Worm (Caenorhabditis elegans) whole organism, L2 larva: ENCODE results near the gene M03F4.4.

Source experiments
- C34F6.9 ChIP-seq: fragments of 150-350 bp; optimal IDR thresholded peaks from 2 replicates; lab custom pipeline; 2014; ENCODE audit warnings: missing biosample characterization, missing genetic modification characterization
- F13H6.1 ChIP-seq: sonication (generic microtip); optimal IDR thresholded peaks from 2 replicates; lab custom pipeline; 2016; ENCODE audit warnings: missing genetic modification characterization, missing compliant biosample characterization
- R02D3.7 ChIP-seq: fragments of 150-350 bp; optimal IDR thresholded peaks from 2 replicates; lab custom pipeline; 2014; ENCODE audit warnings: missing biosample characterization, missing genetic modification characterization
- Y55F3AM.14 ChIP-seq: fragments of 200-800 bp; sonication (Bioruptor generic); optimal IDR thresholded peaks from 2 replicates; lab custom pipeline; 2018; ENCODE audit warnings: mild to moderate bottlenecking, missing genetic modification characterization, missing compliant biosample characterization
- ZK546.5 ChIP-seq: sonication (generic microtip); optimal IDR thresholded peaks from 2 replicates; lab custom pipeline; 2017; ENCODE audit warnings: missing biosample characterization, missing genetic modification characterization
- alr-1 ChIP-seq: fragments of 150-350 bp; optimal IDR thresholded peaks from 2 replicates; lab custom pipeline; 2014; ENCODE audit warnings: missing biosample characterization, missing genetic modification characterization
- ama-1 ChIP-seq: fragments of 150-350 bp; optimal IDR thresholded peaks from 2 replicates; lab custom pipeline; 2018; ENCODE audit warnings: inconsistent platforms
- blmp-1 ChIP-seq: sonication (generic microtip); optimal IDR thresholded peaks from 2 replicates; lab custom pipeline; 2017; ENCODE audit warnings: missing genetic modification characterization, mild to moderate bottlenecking, missing compliant biosample characterization, antibody characterized with exemption, moderate library complexity; ENCODE audit not compliant: insufficient read depth
- ceh-16 ChIP-seq: fragments of 150-350 bp; optimal IDR thresholded peaks from 2 replicates; lab custom pipeline; 2014; ENCODE audit warnings: missing biosample characterization, missing genetic modification characterization
- egl-27 ChIP-seq: sonication (generic microtip); optimal IDR thresholded peaks from 3 replicates; lab custom pipeline; 2017; ENCODE audit warnings: missing biosample characterization, missing genetic modification reagents, missing genetic modification characterization
- elt-1 ChIP-seq: fragments of 150-350 bp; optimal IDR thresholded peaks from 2 replicates; lab custom pipeline; 2014; ENCODE audit warnings: missing biosample characterization, missing genetic modification characterization
- elt-3 ChIP-seq: sonication (generic microtip); optimal IDR thresholded peaks from 2 replicates; lab custom pipeline; 2017; ENCODE audit warnings: missing biosample characterization, missing genetic modification characterization
- fos-1 ChIP-seq: fragments of 150-350 bp; optimal IDR thresholded peaks from 2 replicates; lab custom pipeline; 2014; ENCODE audit warnings: missing biosample characterization, missing genetic modification characterization
- gmeb-1 ChIP-seq: fragments of 150-350 bp; optimal IDR thresholded peaks from 2 replicates; lab custom pipeline; 2014; ENCODE audit warnings: missing biosample characterization, missing genetic modification characterization
- lin-11 ChIP-seq: fragments of 150-350 bp; sonication (generic microtip); optimal IDR thresholded peaks from 2 replicates; lab custom pipeline; 2014; ENCODE audit warnings: missing biosample characterization, missing genetic modification characterization, inconsistent platforms, mixed read lengths
- lin-13 ChIP-seq: fragments of 150-350 bp; optimal IDR thresholded peaks from 2 replicates; lab custom pipeline; 2014; ENCODE audit warnings: missing biosample characterization, missing genetic modification reagents, missing genetic modification characterization
- lin-39 ChIP-seq: fragments of 150-350 bp; optimal IDR thresholded peaks from 2 replicates; lab custom pipeline; 2014; ENCODE audit warnings: missing biosample characterization, missing genetic modification reagents, missing genetic modification characterization
- mbf-1 ChIP-seq: sonication (generic microtip); optimal IDR thresholded peaks from 2 replicates; lab custom pipeline; 2017; ENCODE audit warnings: missing biosample characterization, missing genetic modification characterization
- nhr-11 ChIP-seq: fragments of 150-350 bp; optimal IDR thresholded peaks from 2 replicates; lab custom pipeline; 2014; ENCODE audit warnings: missing biosample characterization, missing genetic modification characterization
- nhr-12 ChIP-seq: fragments of 150-350 bp; optimal IDR thresholded peaks from 2 replicates; lab custom pipeline; 2014; ENCODE audit warnings: missing biosample characterization, missing genetic modification characterization
- nhr-129 ChIP-seq: fragments of 150-350 bp; optimal IDR thresholded peaks from 2 replicates; lab custom pipeline; 2014; ENCODE audit warnings: missing biosample characterization, missing genetic modification characterization
- nhr-21 ChIP-seq: fragments of 150-350 bp; optimal IDR thresholded peaks from 2 replicates; lab custom pipeline; 2014; ENCODE audit warnings: missing biosample characterization, missing genetic modification characterization
- nhr-23 ChIP-seq: fragments of 150-350 bp; optimal IDR thresholded peaks from 2 replicates; lab custom pipeline; 2014; ENCODE audit warnings: missing biosample characterization, missing genetic modification reagents, missing genetic modification characterization
- nhr-237 ChIP-seq: fragments of 150-350 bp; optimal IDR thresholded peaks from 2 replicates; lab custom pipeline; 2014; ENCODE audit warnings: missing biosample characterization, missing genetic modification characterization
- nhr-25 ChIP-seq: fragments of 150-350 bp; sonication (generic microtip); optimal IDR thresholded peaks from 3 replicates; lab custom pipeline; 2014; ENCODE audit warnings: missing biosample characterization, missing genetic modification characterization
- nhr-77 ChIP-seq: fragments of 150-350 bp; optimal IDR thresholded peaks from 2 replicates; lab custom pipeline; 2014; ENCODE audit warnings: missing biosample characterization, missing genetic modification characterization
- peb-1 ChIP-seq: fragments of 150-350 bp; optimal IDR thresholded peaks from 2 replicates; lab custom pipeline; 2014; ENCODE audit warnings: missing biosample characterization, missing genetic modification characterization
- sma-3 ChIP-seq: sonication (generic microtip); optimal IDR thresholded peaks from 2 replicates; lab custom pipeline; 2016; ENCODE audit warnings: missing genetic modification reagents, missing genetic modification characterization, missing compliant biosample characterization
- sma-9 ChIP-seq, 2 experiments: fragments of 150-350 bp in 1 of 2; sonication (generic microtip) in 1 of 2; optimal IDR thresholded peaks; 2 replicates each; lab custom pipeline; 2014 to 2016; ENCODE audit warnings: missing genetic modification characterization in 2 of 2, mild to moderate bottlenecking in 1 of 2, missing biosample characterization in 1 of 2, missing compliant biosample characterization in 1 of 2, missing genetic modification reagents in 1 of 2, moderate library complexity in 1 of 2
- unc-39 ChIP-seq: fragments of 150-350 bp; optimal IDR thresholded peaks from 2 replicates; lab custom pipeline; 2014; ENCODE audit warnings: missing biosample characterization, missing genetic modification characterization
- unc-55 ChIP-seq: fragments of 150-350 bp; sonication (generic microtip); optimal IDR thresholded peaks from 3 replicates; lab custom pipeline; 2014; ENCODE audit warnings: missing biosample characterization, missing genetic modification reagents, missing genetic modification characterization
- unc-62 ChIP-seq: fragments of 150-350 bp; optimal IDR thresholded peaks from 2 replicates; lab custom pipeline; 2014; ENCODE audit warnings: missing biosample characterization, missing genetic modification reagents, missing genetic modification characterization
- zag-1 ChIP-seq: fragments of 150-350 bp; optimal IDR thresholded peaks from 2 replicates; lab custom pipeline; 2014; ENCODE audit warnings: missing biosample characterization, missing genetic modification characterization
- ztf-11 ChIP-seq: sonication (generic microtip); optimal IDR thresholded peaks from 2 replicates; lab custom pipeline; 2017; ENCODE audit warnings: missing biosample characterization, missing genetic modification characterization
- ztf-4 ChIP-seq: fragments of 150-350 bp; optimal IDR thresholded peaks from 2 replicates; lab custom pipeline; 2014; ENCODE audit warnings: missing biosample characterization, missing genetic modification characterization

Gene M03F4.4

ce11 chrX:4959440-4959839 is 2.2 kb upstream of the M03F4.4 start:
- TF ChIP-seq fos-1 (tag; lab: Kevin White, UChicago), result no peak
- TF ChIP-seq nhr-237 (tag; lab: Kevin White, UChicago), result no peak
- no peak for TF ChIP-seq alr-1 (tag; lab: Kevin White, UChicago)
- no peak for TF ChIP-seq nhr-11 (tag; lab: Kevin White, UChicago)
- TF ChIP-seq F13H6.1 (tag; lab: Kevin White, UChicago), result no peak
- TF ChIP-seq ZK546.5 (tag; lab: Kevin White, UChicago), result no peak
- TF ChIP-seq nhr-129 (tag; lab: Kevin White, UChicago), result no peak
- TF ChIP-seq ztf-11 (tag; lab: Kevin White, UChicago), result no peak
- no peak for TF ChIP-seq lin-39
- TF ChIP-seq sma-3 (GFP tag; lab: Kevin White, UChicago), result no peak
- TF ChIP-seq nhr-23 (tag; lab: Kevin White, UChicago), result no peak
- TF ChIP-seq ceh-16 (tag; lab: Kevin White, UChicago), result no peak
- TF ChIP-seq peb-1 (tag; lab: Kevin White, UChicago), result no peak

- TF ChIP-seq nhr-21 (tag; lab: Kevin White, UChicago) (no peak), fos-1 (tag; lab: Kevin White, UChicago) (no peak), elt-1 (tag; lab: Kevin White, UChicago) (no peak), ama-1 (lab: Kevin White, UChicago) (no peak), egl-27 (tag; lab: Kevin White, UChicago) (no peak), R02D3.7 (tag; lab: Kevin White, UChicago) (no peak), nhr-129 (tag; lab: Kevin White, UChicago) (no peak), unc-39 (tag; lab: Kevin White, UChicago) (no peak), gmeb-1 (tag; lab: Kevin White, UChicago) (no peak), ztf-4 (tag; lab: Kevin White, UChicago) (no peak), zag-1 (tag; lab: Kevin White, UChicago) (no peak), blmp-1 (no peak)
- TF ChIP-seq, all 48 proteins: peak for 0
These were observed 1.8 kb upstream of the M03F4.4 start for ce11 chrX:4958986-4959385.

- TF ChIP-seq ama-1 (lab: Kevin White, UChicago) (no peak), sma-9 (GFP tag; optimal IDR thresholded peaks at IDR 0.05; lab: Kevin White, UChicago) (no peak), sma-9 (tag; optimal IDR thresholded peaks at IDR 0.05; lab: Kevin White, UChicago) (no peak), nhr-25 (no peak), lin-39 (no peak), mbf-1 (no peak), nhr-129 (tag; lab: Kevin White, UChicago) (no peak), R02D3.7 (tag; lab: Kevin White, UChicago) (no peak), Y55F3AM.14 (no peak)
These were observed 9.5 kb downstream of the M03F4.4 start, which contains the start of gene tyra-3 for ce11 chrX:4947749-4948148. Gene tyra-3 (plus strand): TSS chrX:4948049.

ce11 chrX:4938990-4939389 is 18.2 kb downstream of the M03F4.4 start:
- TF ChIP-seq unc-62 (no peak), peb-1 (tag; lab: Kevin White, UChicago) (no peak), unc-55 (GFP tag; lab: Kevin White, UChicago) (no peak), sma-9 (GFP tag; optimal IDR thresholded peaks at IDR 0.05; lab: Kevin White, UChicago) (no peak), sma-9 (tag; optimal IDR thresholded peaks at IDR 0.05; lab: Kevin White, UChicago) (no peak), lin-39 (no peak), nhr-21 (tag; lab: Kevin White, UChicago) (no peak), elt-3 (tag; lab: Kevin White, UChicago) (no peak), nhr-77 (no peak), lin-11 (no peak), blmp-1 (no peak), nhr-12 (tag; lab: Kevin White, UChicago) (no peak), nhr-23 (tag; lab: Kevin White, UChicago) (no peak), alr-1 (tag; lab: Kevin White, UChicago) (no peak), unc-39 (tag; lab: Kevin White, UChicago) (no peak), Y55F3AM.14 (no peak), C34F6.9 (tag; lab: Kevin White, UChicago) (no peak), lin-13 (GFP tag; lab: Kevin White, UChicago) (no peak), ama-1 (lab: Kevin White, UChicago) (no peak)
